Fruit fly (Drosophila melanogaster): Measurements from ENCODE around the gene Jarid2.
A peak's percentile ranks its signal among the peaks of the same experiment; 100 is the strongest.

The Jarid2 gene

DNA sequence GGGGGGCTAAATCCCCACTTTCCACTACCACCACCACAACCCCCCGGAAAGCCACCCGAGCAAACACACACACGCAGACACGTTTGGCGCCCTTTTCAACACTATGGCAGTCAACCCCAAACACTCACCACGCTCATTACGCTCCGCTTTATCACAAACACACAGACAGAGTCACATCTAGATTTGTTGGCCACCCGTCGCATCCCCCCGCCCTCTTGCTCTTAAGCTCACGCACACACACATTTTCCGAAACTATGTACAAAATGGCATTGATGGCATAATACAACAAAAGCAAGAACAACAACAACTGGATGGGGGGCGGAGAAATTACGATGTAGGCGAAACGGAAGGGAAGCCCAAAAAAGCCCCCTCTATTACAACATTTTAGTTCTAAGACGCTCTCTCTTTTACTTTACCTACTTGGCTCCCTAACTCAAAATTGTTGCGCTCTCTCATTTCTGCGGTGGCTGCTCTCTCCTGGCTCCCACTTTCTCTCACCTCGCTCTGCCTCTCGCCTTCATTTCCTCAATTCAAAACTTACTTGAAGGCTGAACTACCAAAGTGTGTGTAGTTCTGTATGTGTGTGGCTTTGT, 11.1 kb upstream of the Jarid2 start:
- TF ChIP-seq Hr78 (GFP tag; optimal IDR thresholded peaks at IDR 0.05) (no peak), br (GFP tag; optimal IDR thresholded peaks at IDR 0.05) (no peak), fru (GFP tag; optimal IDR thresholded peaks at IDR 0.05) (no peak), CG9705 (GFP tag; optimal IDR thresholded peaks at IDR 0.05) (no peak), rgr (GFP tag; optimal IDR thresholded peaks at IDR 0.05) (no peak), Hr83 (GFP tag; optimal IDR thresholded peaks at IDR 0.05; ENCODE audit: poor library complexity, severe bottlenecking) (no peak), sage (GFP tag; optimal IDR thresholded peaks at IDR 0.05) (no peak)

DNA sequence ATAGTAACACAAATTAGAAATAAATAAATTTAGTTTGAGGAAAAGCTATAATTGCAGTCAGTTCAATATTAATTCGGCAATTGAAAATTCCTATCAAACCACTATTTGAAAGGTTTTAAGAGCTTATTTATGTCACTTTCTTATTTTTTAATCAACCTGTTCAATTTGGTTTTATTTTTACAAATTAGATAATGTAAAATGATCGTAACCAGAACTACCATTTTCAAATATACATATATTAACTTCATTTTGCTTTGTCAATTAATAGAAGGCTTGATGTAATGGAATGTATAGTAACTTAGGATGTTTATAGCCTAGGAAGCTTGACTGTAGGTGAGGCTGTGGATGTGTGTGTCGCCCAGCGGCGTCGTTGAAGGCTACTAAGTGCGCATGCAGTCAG, 10.2 kb upstream of the Jarid2 start:
- TF ChIP-seq psq (GFP tag; optimal IDR thresholded peaks at IDR 0.05) (no peak), fru (GFP tag; optimal IDR thresholded peaks at IDR 0.05) (peak; percentile 18), HLH106 (tag; optimal IDR thresholded peaks at IDR 0.05) (no peak), N (GFP tag; optimal IDR thresholded peaks at IDR 0.05) (no peak), br (GFP tag; optimal IDR thresholded peaks at IDR 0.05) (no peak), woc (GFP tag; optimal IDR thresholded peaks at IDR 0.05) (no peak)

DNA sequence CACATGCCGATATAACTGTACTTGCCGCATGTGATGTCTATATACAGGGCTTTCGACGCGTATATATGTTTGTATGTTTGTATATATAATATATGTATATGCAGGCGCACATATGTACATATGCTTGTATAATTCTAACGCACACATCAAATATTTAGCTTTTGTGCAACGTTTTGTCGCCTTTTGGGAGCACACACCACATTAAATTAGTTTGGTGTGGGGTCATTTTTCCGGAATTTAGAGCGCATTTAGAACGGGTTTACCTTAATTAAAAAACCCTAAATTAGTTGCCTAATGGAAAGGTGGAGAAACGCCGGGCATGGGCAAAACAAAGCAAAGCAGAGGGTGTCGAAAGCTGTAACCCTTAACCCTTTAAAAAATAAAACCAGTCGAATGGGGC, 9.6 kb upstream of the Jarid2 start:
- TF ChIP-seq Hnf4 (GFP tag; optimal IDR thresholded peaks at IDR 0.05) (no peak), N (GFP tag; optimal IDR thresholded peaks at IDR 0.05) (no peak), br (GFP tag; optimal IDR thresholded peaks at IDR 0.05) (no peak), foxo (GFP tag; optimal IDR thresholded peaks at IDR 0.05) (no peak), fru (GFP tag; optimal IDR thresholded peaks at IDR 0.05) (no peak), CG9705 (GFP tag; optimal IDR thresholded peaks at IDR 0.05) (no peak)

DNA sequence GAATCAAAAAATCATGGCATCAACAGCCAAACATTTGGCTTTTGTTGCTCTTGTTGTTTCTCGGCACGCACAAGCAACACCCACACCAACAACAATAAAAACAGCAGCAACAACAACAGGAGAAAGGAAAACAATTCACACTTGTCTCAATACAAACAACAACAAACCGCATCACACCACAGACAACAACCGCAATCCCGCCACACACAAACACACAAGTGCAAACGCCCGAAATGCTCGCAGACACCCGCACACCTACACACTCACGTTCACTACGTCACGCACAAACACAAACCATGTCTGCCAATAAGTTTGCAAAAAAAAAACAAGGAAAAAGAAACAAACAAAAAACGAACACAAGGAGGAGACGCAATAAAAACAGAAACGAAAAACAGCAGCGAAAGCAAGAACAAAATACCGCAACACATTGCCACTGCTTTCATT, 9.1 kb upstream of the Jarid2 start:
- TF ChIP-seq sv (GFP tag; optimal IDR thresholded peaks at IDR 0.05) (no peak), jim (GFP tag; optimal IDR thresholded peaks at IDR 0.05) (no peak), Sp1 (GFP tag; optimal IDR thresholded peaks at IDR 0.05) (peak; percentile 58), Rel (GFP tag; optimal IDR thresholded peaks at IDR 0.05) (peak; percentile 68), Rel (tag; optimal IDR thresholded peaks at IDR 0.05) (no peak), sage (GFP tag; optimal IDR thresholded peaks at IDR 0.05) (no peak), psq (GFP tag; optimal IDR thresholded peaks at IDR 0.05) (peak; percentile 60), woc (GFP tag; optimal IDR thresholded peaks at IDR 0.05) (no peak), foxo (GFP tag; optimal IDR thresholded peaks at IDR 0.05) (peak in 1 of 2 experiments; percentile 26), usp (GFP tag; optimal IDR thresholded peaks at IDR 0.05) (no peak), h (GFP tag; optimal IDR thresholded peaks at IDR 0.05) (peak; percentile 28)

DNA sequence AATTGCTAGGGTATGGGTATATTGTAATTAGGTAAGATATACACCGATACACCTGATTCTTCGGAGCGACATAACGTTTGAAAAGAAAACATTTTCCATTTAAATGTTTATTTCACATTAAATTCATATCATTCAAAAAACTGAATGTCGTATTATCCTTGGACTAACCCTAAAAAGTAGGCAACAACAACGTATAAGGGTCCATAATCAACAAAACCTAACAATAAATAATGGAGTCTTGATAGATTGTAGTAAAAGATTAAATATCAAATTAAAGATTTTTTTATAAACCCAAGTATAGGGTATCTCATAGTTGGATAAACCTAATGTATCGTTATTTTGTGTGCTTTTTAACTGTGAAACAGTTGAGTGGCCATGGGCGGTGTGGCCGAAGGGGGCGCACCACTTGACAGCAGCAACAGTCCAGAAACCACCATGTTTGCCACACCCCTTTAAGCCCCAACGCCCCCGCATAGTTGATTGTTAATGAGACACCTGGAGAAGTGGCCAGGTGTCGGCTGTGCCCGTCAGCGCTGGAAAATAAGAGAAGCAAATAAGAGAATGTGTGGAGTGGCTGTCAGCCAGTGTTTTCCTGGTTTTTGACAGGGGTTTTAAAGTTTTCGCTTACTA, 8.5 kb upstream of the Jarid2 start:
- no peak for TF ChIP-seq sage (GFP tag; optimal IDR thresholded peaks at IDR 0.05)
- TF ChIP-seq ey (GFP tag; optimal IDR thresholded peaks at IDR 0.05): peak; percentile 30
- TF ChIP-seq Rel (GFP tag; optimal IDR thresholded peaks at IDR 0.05): no peak
- no peak for TF ChIP-seq Rel (tag; optimal IDR thresholded peaks at IDR 0.05)
- no peak for TF ChIP-seq Jra (GFP tag; optimal IDR thresholded peaks at IDR 0.05)
- peak in 1 of 2 experiments; percentile 6 for TF ChIP-seq foxo (GFP tag; optimal IDR thresholded peaks at IDR 0.05)
- no peak for TF ChIP-seq Dif (GFP tag; optimal IDR thresholded peaks at IDR 0.05; ENCODE audit: partially characterized antibody)
- TF ChIP-seq CG9705 (GFP tag; optimal IDR thresholded peaks at IDR 0.05): no peak
- no peak for TF ChIP-seq Vsx2 (GFP tag; optimal IDR thresholded peaks at IDR 0.05; ENCODE audit: partially characterized antibody)
- TF ChIP-seq OdsH (GFP tag; optimal IDR thresholded peaks at IDR 0.05): peak; percentile 18
- peak; percentile 27 for TF ChIP-seq psq (GFP tag; optimal IDR thresholded peaks at IDR 0.05)
- TF ChIP-seq tai (GFP tag; optimal IDR thresholded peaks at IDR 0.05): no peak
- TF ChIP-seq GATAd (GFP tag; optimal IDR thresholded peaks at IDR 0.05): no peak

DNA sequence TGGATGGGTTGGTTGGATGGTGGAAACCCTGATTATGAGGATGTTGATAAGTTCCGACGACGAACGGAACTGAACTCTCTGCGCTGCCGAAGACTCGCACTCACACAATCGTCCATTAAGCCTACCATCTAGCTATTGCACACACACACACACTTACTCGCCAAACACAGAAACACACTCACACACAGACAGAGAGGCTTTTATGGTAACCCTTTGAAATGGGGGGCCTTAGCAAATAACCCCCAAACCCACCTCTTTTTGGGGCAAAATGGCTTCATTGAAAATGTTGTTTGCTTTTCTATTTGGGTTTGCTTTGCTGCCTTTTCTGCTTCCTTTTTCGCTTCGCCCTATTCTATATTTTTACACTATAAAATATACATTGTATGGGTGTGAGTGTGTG, 7.8 kb upstream of the Jarid2 start:
- TF ChIP-seq tai (GFP tag; optimal IDR thresholded peaks at IDR 0.05): no peak
- TF ChIP-seq pan (optimal IDR thresholded peaks at IDR 0.05): no peak
- TF ChIP-seq brk (GFP tag; optimal IDR thresholded peaks at IDR 0.05): no peak
- no peak for TF ChIP-seq Hnf4 (GFP tag; optimal IDR thresholded peaks at IDR 0.05)
- TF ChIP-seq foxo (GFP tag; optimal IDR thresholded peaks at IDR 0.05): no peak
- no peak for TF ChIP-seq h (GFP tag; optimal IDR thresholded peaks at IDR 0.05)
- TF ChIP-seq Sp1 (GFP tag; optimal IDR thresholded peaks at IDR 0.05): no peak
- no peak for TF ChIP-seq fru (GFP tag; optimal IDR thresholded peaks at IDR 0.05)
